Fruit fly (Drosophila melanogaster) whole organism, embryonic: ENCODE measurements around the gene Ns1.
A peak's percentile ranks its signal among the peaks of the same experiment; 100 is the strongest.

Experiments used
- Abd-B ChIP-seq: fragments of 200-800 bp; sonication (Bioruptor generic); optimal IDR thresholded peaks from 2 replicates; lab custom pipeline; 2018; ENCODE audit warnings: missing biosample characterization, mild to moderate bottlenecking, missing genetic modification characterization, moderate library complexity
- Aef1 ChIP-seq: fragments of 200-800 bp; sonication (Bioruptor generic); IDR thresholded peaks from 3 replicates; pipeline ENCODE4 v1.3.6; 2022; ENCODE audit warnings: missing biosample characterization, missing genetic modification characterization
- Bdp1 ChIP-seq: fragments of 200-800 bp; sonication (Bioruptor generic); optimal IDR thresholded peaks from 3 replicates; lab custom pipeline; 2016; ENCODE audit warnings: missing biosample characterization, missing genetic modification characterization
- CG10209 ChIP-seq: fragments of 200-800 bp; sonication (Bioruptor generic); optimal IDR thresholded peaks from 3 replicates; lab custom pipeline; 2017; ENCODE audit warnings: missing biosample characterization, mild to moderate bottlenecking, missing genetic modification characterization, missing genetic modification reagents
- CG11456 ChIP-seq: fragments of 200-800 bp; sonication (Bioruptor generic); IDR thresholded peaks from 3 replicates; pipeline ENCODE4 v1.3.6; 2022; ENCODE audit warnings: missing biosample characterization, missing genetic modification characterization
- CG1233 ChIP-seq: fragments of 200-800 bp; sonication (Bioruptor generic); optimal IDR thresholded peaks from 4 replicates; lab custom pipeline; 2018; ENCODE audit warnings: missing biosample characterization, mild to moderate bottlenecking, missing genetic modification characterization
- CG14050 ChIP-seq: fragments of 200-800 bp; sonication (Bioruptor generic); IDR thresholded peaks from 3 replicates; pipeline ENCODE4 v1.3.6; 2022; ENCODE audit warnings: missing biosample characterization, missing genetic modification characterization
- CG14860 ChIP-seq: fragments of 200-800 bp; sonication (Bioruptor generic); IDR thresholded peaks from 3 replicates; pipeline ENCODE4 v1.3.6; 2022; ENCODE audit warnings: missing biosample characterization, missing genetic modification characterization; ENCODE audit not compliant: partially characterized antibody
- CG18619 ChIP-seq: fragments of 200-800 bp; sonication (Bioruptor generic); optimal IDR thresholded peaks from 3 replicates; lab custom pipeline; 2017; ENCODE audit warnings: missing biosample characterization, mild to moderate bottlenecking, missing genetic modification characterization
- CG30431 ChIP-seq: fragments of 200-800 bp; sonication (Bioruptor generic); optimal IDR thresholded peaks from 2 replicates; lab custom pipeline; 2017; ENCODE audit warnings: missing biosample characterization, missing genetic modification characterization
- CG34422 ChIP-seq: fragments of 200-800 bp; sonication (Bioruptor generic); IDR thresholded peaks from 3 replicates; pipeline ENCODE4 v1.3.6; 2022; ENCODE audit warnings: missing biosample characterization, missing genetic modification characterization
- CG42726 ChIP-seq: fragments of 200-800 bp; sonication (Bioruptor generic); IDR thresholded peaks from 2 replicates; pipeline ENCODE4 v1.3.6; 2022; ENCODE audit warnings: missing biosample characterization, missing genetic modification characterization; ENCODE audit not compliant: partially characterized antibody
- CG5953 ChIP-seq: fragments of 200-800 bp; sonication (Bioruptor generic); IDR thresholded peaks from 2 replicates; pipeline ENCODE4 v1.3.6; 2022; ENCODE audit warnings: missing biosample characterization, missing genetic modification characterization
- CG6854 ChIP-seq: fragments of 200-800 bp; sonication (Bioruptor generic); optimal IDR thresholded peaks from 3 replicates; lab custom pipeline; 2017; ENCODE audit warnings: missing biosample characterization, mild to moderate bottlenecking, missing genetic modification characterization
- CG7987 ChIP-seq: fragments of 200-800 bp; sonication (Bioruptor generic); optimal IDR thresholded peaks from 2 replicates; lab custom pipeline; 2018; ENCODE audit warnings: missing biosample characterization, mild to moderate bottlenecking, missing genetic modification characterization, moderate library complexity
- CG8089 ChIP-seq: fragments of 200-800 bp; sonication (Bioruptor generic); optimal IDR thresholded peaks from 3 replicates; lab custom pipeline; 2016; ENCODE audit warnings: missing biosample characterization, missing genetic modification characterization
- CG9817 ChIP-seq: fragments of 200-800 bp; sonication (Bioruptor generic); optimal IDR thresholded peaks from 2 replicates; lab custom pipeline; 2018; ENCODE audit warnings: missing biosample characterization, mild to moderate bottlenecking, missing genetic modification characterization, moderate library complexity
- D ChIP-seq, 2 experiments: fragments of 200-800 bp in 1 of 2; fragments of >200 bp in 1 of 2; sonication (Bioruptor generic) in 1 of 2; optimal IDR thresholded peaks; 2 replicates in 1 of 2; 3 replicates in 1 of 2; lab custom pipeline; 2017; ENCODE audit warnings: mild to moderate bottlenecking in 1 of 2, missing biosample characterization in 1 of 2, missing genetic modification characterization in 1 of 2, missing genetic modification reagents in 1 of 2
- D19B ChIP-seq: fragments of 200-800 bp; sonication (Bioruptor generic); optimal IDR thresholded peaks from 2 replicates; lab custom pipeline; 2017; ENCODE audit warnings: missing biosample characterization, mild to moderate bottlenecking, missing genetic modification characterization
- Eip74EF ChIP-seq, 2 experiments: fragments of 200-800 bp in 1 of 2; fragments of >200 bp in 1 of 2; sonication (Bioruptor generic) in 1 of 2; optimal IDR thresholded peaks; 2 replicates each; lab custom pipeline; 2017 to 2019; ENCODE audit warnings: missing biosample characterization in 2 of 2, missing genetic modification characterization in 2 of 2, mild to moderate bottlenecking in 1 of 2, moderate library complexity in 1 of 2
- Hr78 ChIP-seq, 2 experiments: fragments of 200-800 bp in 1 of 2; fragments of >200 bp in 1 of 2; sonication (Bioruptor generic) in 1 of 2; optimal IDR thresholded peaks; 2 replicates each; lab custom pipeline; 2017 to 2019; ENCODE audit warnings: missing biosample characterization in 2 of 2, missing genetic modification characterization in 2 of 2, mild to moderate bottlenecking in 1 of 2, moderate library complexity in 1 of 2
- Hsf ChIP-seq: fragments of 200-800 bp; sonication (Bioruptor generic); optimal IDR thresholded peaks from 3 replicates; lab custom pipeline; 2016; ENCODE audit warnings: missing biosample characterization, missing genetic modification characterization
- Max ChIP-seq: fragments of 200-800 bp; sonication (Bioruptor generic); optimal IDR thresholded peaks from 2 replicates; lab custom pipeline; 2016; ENCODE audit warnings: missing biosample characterization, mild to moderate bottlenecking, missing genetic modification characterization
- Med ChIP-seq: fragments of 200-800 bp; sonication (Bioruptor generic); peaks from one replicate; lab custom pipeline; 2016; ENCODE audit warnings: missing biosample characterization, missing genetic modification characterization, mild to moderate bottlenecking, inconsistent platforms, moderate library complexity
- Oaz ChIP-seq: fragments of 200-800 bp; sonication (Bioruptor generic); IDR thresholded peaks from 2 replicates; pipeline ENCODE4 v1.3.6; 2022; ENCODE audit warnings: missing biosample characterization, missing genetic modification characterization
- Rx ChIP-seq: fragments of 200-800 bp; sonication (Bioruptor generic); IDR thresholded peaks from 2 replicates; pipeline ENCODE4 v1.3.6; 2022; ENCODE audit warnings: missing biosample characterization, missing genetic modification characterization
- Side ChIP-seq: fragments of 200-800 bp; sonication (Bioruptor generic); optimal IDR thresholded peaks from 2 replicates; lab custom pipeline; 2016; ENCODE audit warnings: missing biosample characterization, missing genetic modification characterization
- Sin3A ChIP-seq: fragments of >200 bp; optimal IDR thresholded peaks from 2 replicates; lab custom pipeline; 2018
- Sry-β ChIP-seq: fragments of 200-800 bp; sonication (Bioruptor generic); optimal IDR thresholded peaks from 2 replicates; lab custom pipeline; 2018; ENCODE audit warnings: missing biosample characterization, mild to moderate bottlenecking, missing genetic modification characterization, moderate library complexity
- Taf1 ChIP-seq: fragments of 200-800 bp; sonication (Bioruptor generic); IDR thresholded peaks from 2 replicates; pipeline ENCODE4 v1.3.6; 2022; ENCODE audit warnings: missing biosample characterization, missing genetic modification characterization
- Vsx1 ChIP-seq: fragments of 200-800 bp; sonication (Bioruptor generic); optimal IDR thresholded peaks from 2 replicates; lab custom pipeline; 2017; ENCODE audit warnings: missing biosample characterization, mild to moderate bottlenecking, missing genetic modification characterization, missing genetic modification reagents
- aop ChIP-seq: fragments of 200-800 bp; sonication (Bioruptor generic); IDR thresholded peaks from 2 replicates; pipeline ENCODE4 v1.3.6; 2022; ENCODE audit warnings: missing biosample characterization, missing genetic modification characterization
- br ChIP-seq: fragments of >200 bp; optimal IDR thresholded peaks from 2 replicates; lab custom pipeline; 2017
- dan ChIP-seq: fragments of 200-800 bp; sonication (Bioruptor generic); IDR thresholded peaks from 2 replicates; pipeline ENCODE4 v1.3.6; 2022; ENCODE audit warnings: missing biosample characterization, missing genetic modification characterization
- ems ChIP-seq: fragments of 200-800 bp; sonication (Bioruptor generic); optimal IDR thresholded peaks from 3 replicates; lab custom pipeline; 2016; ENCODE audit warnings: missing biosample characterization, missing genetic modification characterization
- ftz-f1 ChIP-seq: fragments of 200-800 bp; sonication (Bioruptor generic); optimal IDR thresholded peaks from 2 replicates; lab custom pipeline; 2016; ENCODE audit warnings: missing biosample characterization, missing genetic modification characterization
- insv ChIP-seq, 2 experiments: fragments of 200-800 bp; sonication (Bioruptor generic); optimal IDR thresholded peaks; 3 replicates each; lab custom pipeline; 2016 to 2018; ENCODE audit warnings: missing biosample characterization in 2 of 2, missing genetic modification characterization in 2 of 2
- kah ChIP-seq: fragments of 200-800 bp; sonication (Bioruptor generic); optimal IDR thresholded peaks from 2 replicates; lab custom pipeline; 2018; ENCODE audit warnings: missing biosample characterization, mild to moderate bottlenecking, missing genetic modification characterization
- lola ChIP-seq, 3 experiments: fragments of >200 bp in 2 of 3; fragments of 200-800 bp in 1 of 3; sonication (Bioruptor generic) in 1 of 3; optimal IDR thresholded peaks; 2 replicates each; lab custom pipeline; 2017 to 2019; ENCODE audit warnings: missing biosample characterization in 3 of 3, missing genetic modification characterization in 3 of 3, mild to moderate bottlenecking in 1 of 3, moderate library complexity in 1 of 3
- mirr ChIP-seq: fragments of 200-800 bp; sonication (Bioruptor generic); optimal IDR thresholded peaks from 3 replicates; lab custom pipeline; 2018; ENCODE audit warnings: missing biosample characterization, mild to moderate bottlenecking, missing genetic modification characterization
- org-1 ChIP-seq: fragments of 200-800 bp; sonication (Bioruptor generic); optimal IDR thresholded peaks from 2 replicates; lab custom pipeline; 2017; ENCODE audit warnings: missing biosample characterization, missing genetic modification characterization
- pfk ChIP-seq: fragments of 200-800 bp; sonication (Bioruptor generic); optimal IDR thresholded peaks from 2 replicates; lab custom pipeline; 2018; ENCODE audit warnings: missing biosample characterization, mild to moderate bottlenecking, missing genetic modification characterization, moderate library complexity
- pum ChIP-seq: fragments of 200-800 bp; sonication (Bioruptor generic); optimal IDR thresholded peaks from 2 replicates; lab custom pipeline; 2016; ENCODE audit warnings: missing biosample characterization, missing genetic modification characterization
- row ChIP-seq: fragments of 200-800 bp; sonication (Bioruptor generic); IDR thresholded peaks from 3 replicates; pipeline ENCODE4 v1.3.6; 2022; ENCODE audit warnings: missing biosample characterization, missing genetic modification characterization
- sd ChIP-seq: fragments of 200-800 bp; sonication (Bioruptor generic); optimal IDR thresholded peaks from 3 replicates; lab custom pipeline; 2018; ENCODE audit warnings: missing biosample characterization, mild to moderate bottlenecking, missing genetic modification characterization, moderate library complexity
- slp2 ChIP-seq: fragments of 200-800 bp; sonication (Bioruptor generic); optimal IDR thresholded peaks from 2 replicates; lab custom pipeline; 2016; ENCODE audit warnings: missing biosample characterization, missing genetic modification characterization
- sqz ChIP-seq: fragments of 200-800 bp; sonication (Bioruptor generic); optimal IDR thresholded peaks from 3 replicates; lab custom pipeline; 2018; ENCODE audit warnings: missing biosample characterization, mild to moderate bottlenecking, missing genetic modification characterization
- tap ChIP-seq: fragments of 200-800 bp; optimal IDR thresholded peaks from 3 replicates; lab custom pipeline; 2019; ENCODE audit warnings: missing biosample characterization, mild to moderate bottlenecking, missing genetic modification characterization, moderate library complexity
- tin ChIP-seq: fragments of 200-800 bp; sonication (Bioruptor generic); optimal IDR thresholded peaks from 3 replicates; lab custom pipeline; 2016; ENCODE audit warnings: missing biosample characterization, missing genetic modification characterization
- tio ChIP-seq: fragments of 200-800 bp; sonication (Bioruptor generic); optimal IDR thresholded peaks from 2 replicates; lab custom pipeline; 2017; ENCODE audit warnings: missing biosample characterization, missing genetic modification characterization, inconsistent platforms
- trh ChIP-seq: fragments of 200-800 bp; sonication (Bioruptor generic); optimal IDR thresholded peaks from 2 replicates; lab custom pipeline; 2016; ENCODE audit warnings: missing biosample characterization, missing genetic modification characterization

The Ns1 gene

dm6 chr3R:17020956-17021355 lies 51.5 kb downstream of the Ns1 start, which contains the start of gene Adsl (continued):
- TF ChIP-seq kah (peak; percentile 82), Hr78 (GFP tag; optimal IDR thresholded peaks at IDR 0.05; lab: Kevin White, UChicago) (no peak), CG8089 (GFP tag; lab: Kevin White, UChicago) (no peak), tap (tag; lab: Kevin White, UChicago) (peak; percentile 48), CG7987 (GFP tag; lab: Kevin White, UChicago) (peak; percentile 87), slp2 (GFP tag; lab: Kevin White, UChicago) (peak; percentile 46), CG30431 (GFP tag; lab: Kevin White, UChicago) (no peak), Med (GFP tag; lab: Kevin White, UChicago) (peak; percentile 95), Oaz (GFP tag; lab: Robert Waterston, UW) (no peak), org-1 (peak; percentile 63), br (no peak), lola (GFP tag; optimal IDR thresholded peaks at IDR 0.05; lab: Kevin White, UChicago) (no peak), dan (GFP tag; lab: Robert Waterston, UW) (no peak), Abd-B (GFP tag; lab: Kevin White, UChicago) (no peak), sqz (GFP tag; lab: Kevin White, UChicago) (no peak), tin (GFP tag; lab: Kevin White, UChicago) (peak; percentile 24), CG14860 (no peak), Hsf (peak; percentile 32), D19B (peak; percentile 21), mirr (GFP tag; lab: Kevin White, UChicago) (peak; percentile 30), Sry-β (no peak), Aef1 (GFP tag; lab: Robert Waterston, UW) (no peak), CG1233 (peak; percentile 72), ftz-f1 (GFP tag; lab: Kevin White, UChicago) (no peak), CG10209 (GFP tag; lab: Kevin White, UChicago) (peak; percentile 68), D (optimal IDR thresholded peaks at IDR 0.05; lab: Kevin White, UChicago) (no peak), D (GFP tag; optimal IDR thresholded peaks at IDR 0.05; lab: Kevin White, UChicago) (peak; percentile 47), Max (GFP tag; lab: Kevin White, UChicago) (peak; percentile 86), insv (GFP tag; optimal IDR thresholded peaks at IDR 0.05; lab: Kevin White, UChicago) (peak in 1 of 2 experiments; percentile 68), CG42726 (no peak), Taf1 (no peak), CG6854 (GFP tag; lab: Kevin White, UChicago) (peak; percentile 61), CG34422 (peak; percentile 42; the same call in 1 of the 3 replicates), aop (GFP tag; lab: Robert Waterston, UW) (peak; percentile 62; the same call in 1 of the 2 replicates), CG5953 (GFP tag; lab: Robert Waterston, UW) (0 out of 2 replicates have a peak, but pooled peaks have one; percentile 36), Vsx1 (GFP tag; lab: Kevin White, UChicago) (peak; percentile 85), CG11456 (GFP tag; lab: Robert Waterston, UW) (no peak), ems (GFP tag; lab: Kevin White, UChicago) (no peak), pfk (GFP tag; lab: Kevin White, UChicago) (peak; percentile 35), CG9817 (tag; lab: Kevin White, UChicago) (peak; percentile 58), CG18619 (GFP tag; lab: Kevin White, UChicago) (peak; percentile 74), Side (GFP tag; lab: Kevin White, UChicago) (peak; percentile 20), Bdp1 (GFP tag; lab: Kevin White, UChicago) (no peak), Rx (no peak), sd (tag; lab: Kevin White, UChicago) (no peak), trh (GFP tag; lab: Kevin White, UChicago) (peak; percentile 3), Sin3A (no peak), Eip74EF (GFP tag; optimal IDR thresholded peaks at IDR 0.05; lab: Kevin White, UChicago) (no peak), tio (GFP tag; lab: Kevin White, UChicago) (no peak), row (GFP tag; lab: Robert Waterston, UW) (no peak), CG14050 (GFP tag; lab: Robert Waterston, UW) (peak; percentile 27; the same call in 1 of the 3 replicates), pum (GFP tag; lab: Kevin White, UChicago) (no peak)
